Fruit fly (Drosophila melanogaster) whole organism, adult: ENCODE results near the gene Karl.

Source experiments
- CG12768 ChIP-seq: fragments of 200-800 bp; sonication (Bioruptor generic); optimal IDR thresholded peaks from 2 replicates; lab custom pipeline; 2017; ENCODE audit warnings: missing biosample characterization, missing genetic modification characterization, mild to moderate bottlenecking, moderate library complexity, missing genetic modification reagents
- Clk ChIP-seq: fragments of 200-800 bp; sonication (Bioruptor generic); optimal IDR thresholded peaks from 2 replicates; lab custom pipeline; 2017; ENCODE audit warnings: missing biosample characterization, missing genetic modification characterization
- cic ChIP-seq: fragments of 200-800 bp; sonication (Bioruptor generic); optimal IDR thresholded peaks from 2 replicates; lab custom pipeline; 2017; ENCODE audit warnings: missing biosample characterization, mild to moderate bottlenecking, missing genetic modification characterization, moderate library complexity
- kay ChIP-seq: fragments of 200-800 bp; sonication (Bioruptor generic); peaks from one replicate; lab custom pipeline; 2016; ENCODE audit warnings: missing biosample characterization, missing genetic modification characterization, borderline replicate concordance
- ovo ChIP-seq: fragments of 200-800 bp; sonication (Bioruptor generic); optimal IDR thresholded peaks from 2 replicates; lab custom pipeline; 2016; ENCODE audit warnings: missing biosample characterization, missing genetic modification characterization
- tj ChIP-seq: fragments of 200-800 bp; sonication (Bioruptor generic); optimal IDR thresholded peaks from 3 replicates; lab custom pipeline; 2017; ENCODE audit warnings: missing biosample characterization, mild to moderate bottlenecking, missing genetic modification characterization, moderate library complexity

- TF ChIP-seq CG12768 (GFP tag; lab: Kevin White, UChicago) (no peak), ovo (no peak), cic (GFP tag; lab: Kevin White, UChicago) (no peak), kay (GFP tag; lab: Kevin White, UChicago) (no peak), tj (no peak), Clk (no peak)
These were observed 12.8 kb downstream of the Karl start for dm6 chrX:11799931-11800330.
